Fruit fly (Drosophila melanogaster) whole organism, embryonic: ENCODE data around the gene CG4942.

ENCODE experiments used
- CG10366 ChIP-seq: fragments of 200-800 bp; sonication (Bioruptor generic); IDR thresholded peaks from 2 replicates; pipeline ENCODE4 v1.3.6; 2022; ENCODE audit warnings: missing biosample characterization, missing genetic modification characterization
- CG10462 ChIP-seq: fragments of 200-800 bp; sonication (Bioruptor generic); optimal IDR thresholded peaks from 2 replicates; lab custom pipeline; 2016; ENCODE audit warnings: missing biosample characterization, missing genetic modification characterization
- CG10979 ChIP-seq: fragments of 200-800 bp; sonication (Bioruptor generic); optimal IDR thresholded peaks from 2 replicates; lab custom pipeline; 2018; ENCODE audit warnings: missing biosample characterization, mild to moderate bottlenecking, missing genetic modification characterization, moderate library complexity
- CG11695 ChIP-seq: fragments of 200-800 bp; sonication (Bioruptor generic); IDR thresholded peaks from 3 replicates; pipeline ENCODE4 v1.3.6; 2022; ENCODE audit warnings: missing biosample characterization, missing genetic modification characterization
- CG11723 ChIP-seq: fragments of 200-800 bp; sonication (Bioruptor generic); optimal IDR thresholded peaks from 2 replicates; lab custom pipeline; 2017; ENCODE audit warnings: missing biosample characterization, mild to moderate bottlenecking, missing genetic modification characterization
- CG12236 ChIP-seq: fragments of 200-800 bp; sonication (Bioruptor generic); optimal IDR thresholded peaks from 2 replicates; lab custom pipeline; 2016; ENCODE audit warnings: missing biosample characterization, missing genetic modification characterization
- CG12659 ChIP-seq: fragments of 200-800 bp; sonication (Bioruptor generic); optimal IDR thresholded peaks from 3 replicates; lab custom pipeline; 2017; ENCODE audit warnings: mild to moderate bottlenecking, missing biosample characterization, missing genetic modification reagents, missing genetic modification characterization
- CG13287 ChIP-seq: fragments of 200-800 bp; sonication (Bioruptor generic); IDR thresholded peaks from 2 replicates; pipeline ENCODE4 v1.3.6; 2022; ENCODE audit warnings: missing biosample characterization, missing genetic modification characterization; ENCODE audit not compliant: partially characterized antibody
- CG14710 ChIP-seq: fragments of 200-800 bp; sonication (Bioruptor generic); optimal IDR thresholded peaks from 3 replicates; lab custom pipeline; 2019; ENCODE audit warnings: missing biosample characterization, mild to moderate bottlenecking, missing genetic modification characterization, moderate library complexity
- CG1602 ChIP-seq: fragments of 200-800 bp; sonication (Bioruptor generic); optimal IDR thresholded peaks from 3 replicates; lab custom pipeline; 2016; ENCODE audit warnings: missing biosample characterization, missing genetic modification characterization
- CG1603 ChIP-seq: fragments of 200-800 bp; sonication (Bioruptor generic); optimal IDR thresholded peaks from 2 replicates; lab custom pipeline; 2019; ENCODE audit warnings: missing biosample characterization, mild to moderate bottlenecking, missing genetic modification characterization, moderate library complexity
- CG17186 ChIP-seq: fragments of 200-800 bp; sonication (Bioruptor generic); optimal IDR thresholded peaks from 3 replicates; lab custom pipeline; 2017; ENCODE audit warnings: missing biosample characterization, missing genetic modification reagents, missing genetic modification characterization
- CG1792 ChIP-seq: fragments of 200-800 bp; sonication (Bioruptor generic); optimal IDR thresholded peaks from 2 replicates; lab custom pipeline; 2016; ENCODE audit warnings: missing biosample characterization, missing genetic modification characterization
- CG2116 ChIP-seq: fragments of 200-800 bp; sonication (Bioruptor generic); optimal IDR thresholded peaks from 3 replicates; lab custom pipeline; 2018; ENCODE audit warnings: missing biosample characterization, mild to moderate bottlenecking, missing genetic modification characterization
- CG2199 ChIP-seq: fragments of 200-800 bp; sonication (Bioruptor generic); IDR thresholded peaks from 3 replicates; pipeline ENCODE4 v1.3.6; 2022; ENCODE audit warnings: missing biosample characterization, missing genetic modification characterization
- CG30403 ChIP-seq: fragments of 200-800 bp; sonication (Bioruptor generic); optimal IDR thresholded peaks from 3 replicates; lab custom pipeline; 2016; ENCODE audit warnings: missing biosample characterization, missing genetic modification characterization
- CG32767 ChIP-seq: fragments of 200-800 bp; sonication (Bioruptor generic); IDR thresholded peaks from 2 replicates; pipeline ENCODE4 v1.3.6; 2022; ENCODE audit warnings: missing biosample characterization, missing genetic modification characterization
- CG33213 ChIP-seq: fragments of 200-800 bp; sonication (Bioruptor generic); optimal IDR thresholded peaks from 3 replicates; lab custom pipeline; 2016; ENCODE audit warnings: missing biosample characterization, missing genetic modification characterization
- CG4404 ChIP-seq: fragments of 200-800 bp; sonication (Bioruptor generic); IDR thresholded peaks from 2 replicates; pipeline ENCODE4 v1.3.6; 2022; ENCODE audit warnings: missing biosample characterization, missing genetic modification characterization
- CG7928 ChIP-seq: fragments of 200-800 bp; sonication (Bioruptor generic); optimal IDR thresholded peaks from 2 replicates; lab custom pipeline; 2017; ENCODE audit warnings: missing biosample characterization, mild to moderate bottlenecking, missing genetic modification characterization
- CG8290 ChIP-seq, 3 experiments: fragments of 200-800 bp; sonication (Bioruptor generic); optimal IDR thresholded peaks; 2 replicates each; lab custom pipeline; 2016 to 2019; ENCODE audit warnings: missing biosample characterization in 3 of 3, missing genetic modification characterization in 3 of 3, mild to moderate bottlenecking in 2 of 3, moderate library complexity in 1 of 3
- Dbx ChIP-seq: fragments of 200-800 bp; sonication (Bioruptor generic); IDR thresholded peaks from 3 replicates; pipeline ENCODE4 v1.3.6; 2022; ENCODE audit warnings: missing biosample characterization, missing genetic modification characterization
- Doc2 ChIP-seq: fragments of 200-800 bp; sonication (Bioruptor generic); IDR thresholded peaks from 2 replicates; pipeline ENCODE4 v1.3.6; 2022; ENCODE audit warnings: missing biosample characterization, missing genetic modification characterization
- Doc3 ChIP-seq: fragments of 200-800 bp; sonication (Bioruptor generic); IDR thresholded peaks from 3 replicates; pipeline ENCODE4 v1.3.6; 2022; ENCODE audit warnings: missing biosample characterization, missing genetic modification characterization; ENCODE audit not compliant: partially characterized antibody
- ERR ChIP-seq: fragments of 200-800 bp; sonication (Bioruptor generic); optimal IDR thresholded peaks from 2 replicates; lab custom pipeline; 2016; ENCODE audit warnings: missing biosample characterization, missing genetic modification characterization
- HmgD ChIP-seq: fragments of 200-800 bp; sonication (Bioruptor generic); optimal IDR thresholded peaks from 3 replicates; lab custom pipeline; 2016; ENCODE audit warnings: missing biosample characterization, missing genetic modification characterization
- MBD-R2 ChIP-seq: fragments of 200-800 bp; sonication (Bioruptor generic); IDR thresholded peaks from 2 replicates; pipeline ENCODE4 v1.3.6; 2022; ENCODE audit warnings: missing biosample characterization, missing genetic modification characterization
- NC2β ChIP-seq: fragments of 200-800 bp; sonication (Bioruptor generic); optimal IDR thresholded peaks from 2 replicates; lab custom pipeline; 2016; ENCODE audit warnings: missing biosample characterization, missing genetic modification characterization
- Rfx ChIP-seq: fragments of 200-800 bp; sonication (Bioruptor generic); IDR thresholded peaks from 2 replicates; pipeline ENCODE4 v1.3.6; 2022; ENCODE audit warnings: missing biosample characterization, missing genetic modification characterization
- Rx ChIP-seq: fragments of 200-800 bp; sonication (Bioruptor generic); IDR thresholded peaks from 2 replicates; pipeline ENCODE4 v1.3.6; 2022; ENCODE audit warnings: missing biosample characterization, missing genetic modification characterization
- Sry-δ ChIP-seq: fragments of 200-800 bp; sonication (Bioruptor generic); optimal IDR thresholded peaks from 2 replicates; lab custom pipeline; 2016; ENCODE audit warnings: missing biosample characterization, missing genetic modification characterization
- Tbp ChIP-seq: fragments of >200 bp; optimal IDR thresholded peaks from 2 replicates; lab custom pipeline; 2018; ENCODE audit warnings: missing biosample characterization, missing genetic modification characterization
- Vsx1 ChIP-seq: fragments of 200-800 bp; sonication (Bioruptor generic); optimal IDR thresholded peaks from 2 replicates; lab custom pipeline; 2017; ENCODE audit warnings: missing biosample characterization, mild to moderate bottlenecking, missing genetic modification characterization, missing genetic modification reagents
- bcd ChIP-seq: fragments of 200-800 bp; sonication (Bioruptor generic); optimal IDR thresholded peaks from 2 replicates; lab custom pipeline; 2017; ENCODE audit warnings: missing biosample characterization, mild to moderate bottlenecking, missing genetic modification characterization
- bowl ChIP-seq: fragments of 200-800 bp; sonication (Bioruptor generic); IDR thresholded peaks from 2 replicates; pipeline ENCODE4 v1.3.6; 2022; ENCODE audit warnings: missing biosample characterization, missing genetic modification characterization
- br ChIP-seq: fragments of >200 bp; optimal IDR thresholded peaks from 2 replicates; lab custom pipeline; 2017
- bsh ChIP-seq, 2 experiments: fragments of 200-800 bp; sonication (Bioruptor generic); optimal IDR thresholded peaks; 2 replicates each; lab custom pipeline; 2017 to 2018; ENCODE audit warnings: mild to moderate bottlenecking in 2 of 2, missing biosample characterization in 2 of 2, missing genetic modification characterization in 2 of 2, moderate library complexity in 1 of 2
- cad ChIP-seq: fragments of >200 bp; optimal IDR thresholded peaks from 2 replicates; lab custom pipeline; 2017; ENCODE audit warnings: missing biosample characterization, missing genetic modification characterization
- fd64A ChIP-seq: fragments of 200-800 bp; sonication (Bioruptor generic); optimal IDR thresholded peaks from 3 replicates; lab custom pipeline; 2018; ENCODE audit warnings: missing biosample characterization, mild to moderate bottlenecking, missing genetic modification characterization
- fd96Cb ChIP-seq: fragments of 200-800 bp; sonication (Bioruptor generic); optimal IDR thresholded peaks from 2 replicates; lab custom pipeline; 2018; ENCODE audit warnings: missing biosample characterization, mild to moderate bottlenecking, missing genetic modification characterization, moderate library complexity
- insv ChIP-seq, 2 experiments: fragments of 200-800 bp; sonication (Bioruptor generic); optimal IDR thresholded peaks; 3 replicates each; lab custom pipeline; 2016 to 2018; ENCODE audit warnings: missing biosample characterization in 2 of 2, missing genetic modification characterization in 2 of 2
- kay ChIP-seq: fragments of 200-800 bp; sonication (Bioruptor generic); optimal IDR thresholded peaks from 2 replicates; lab custom pipeline; 2016; ENCODE audit warnings: missing biosample characterization, missing genetic modification characterization
- ken ChIP-seq: fragments of 200-800 bp; sonication (Bioruptor generic); IDR thresholded peaks from 3 replicates; pipeline ENCODE4 v1.3.6; 2022; ENCODE audit warnings: missing biosample characterization, missing genetic modification characterization
- lmd ChIP-seq: fragments of 200-800 bp; sonication (Bioruptor generic); IDR thresholded peaks from 2 replicates; pipeline ENCODE4 v1.3.6; 2022; ENCODE audit warnings: missing biosample characterization, missing genetic modification characterization
- odd ChIP-seq: fragments of 200-800 bp; sonication (Bioruptor generic); optimal IDR thresholded peaks from 2 replicates; lab custom pipeline; 2017; ENCODE audit warnings: missing biosample characterization, mild to moderate bottlenecking, missing genetic modification characterization
- peb ChIP-seq: fragments of 200-800 bp; sonication (Bioruptor generic); IDR thresholded peaks from 2 replicates; pipeline ENCODE4 v1.3.6; 2022; ENCODE audit warnings: missing biosample characterization, missing genetic modification characterization
- sd ChIP-seq: fragments of 200-800 bp; sonication (Bioruptor generic); optimal IDR thresholded peaks from 3 replicates; lab custom pipeline; 2018; ENCODE audit warnings: missing biosample characterization, mild to moderate bottlenecking, missing genetic modification characterization, moderate library complexity
- sens ChIP-seq: fragments of 200-800 bp; sonication (Bioruptor generic); peaks from one replicate; lab custom pipeline; 2016; ENCODE audit warnings: missing biosample characterization, missing genetic modification characterization
- sisA ChIP-seq: fragments of 200-800 bp; sonication (Bioruptor generic); IDR thresholded peaks from 2 replicates; pipeline ENCODE4 v1.3.6; 2022; ENCODE audit warnings: missing biosample characterization, missing genetic modification characterization
- trem ChIP-seq: fragments of 200-800 bp; optimal IDR thresholded peaks from 3 replicates; lab custom pipeline; 2019; ENCODE audit warnings: missing biosample characterization, mild to moderate bottlenecking, missing genetic modification characterization, moderate library complexity
- vfl ChIP-seq: fragments of 200-800 bp; sonication (Bioruptor generic); optimal IDR thresholded peaks from 2 replicates; lab custom pipeline; 2016; ENCODE audit warnings: missing biosample characterization, missing genetic modification characterization
- wek ChIP-seq: fragments of 200-800 bp; sonication (Bioruptor generic); optimal IDR thresholded peaks from 3 replicates; lab custom pipeline; 2018; ENCODE audit warnings: missing biosample characterization, mild to moderate bottlenecking, missing genetic modification characterization, moderate library complexity

The CG4942 gene

dm6 chr3L:9025680-9026079, 47.2 kb upstream of the CG4942 start:
- peak; percentile 77 for TF ChIP-seq CG12659 (GFP tag; lab: Kevin White, UChicago)
- TF ChIP-seq kay = peak; percentile 65
- TF ChIP-seq CG1792 = peak; percentile 58
- no peak for TF ChIP-seq insv (GFP tag; optimal IDR thresholded peaks at IDR 0.05; lab: Kevin White, UChicago)
- peak; percentile 87 for TF ChIP-seq Doc2 (GFP tag; lab: Robert Waterston, UW)
- TF ChIP-seq trem (tag; lab: Kevin White, UChicago) = peak; percentile 71
- peak; percentile 92 for TF ChIP-seq Rfx (GFP tag; lab: Robert Waterston, UW)
- peak; percentile 76 for TF ChIP-seq CG1603
- peak; percentile 88 for TF ChIP-seq ken (GFP tag; lab: Robert Waterston, UW)
- peak; percentile 91 for TF ChIP-seq CG32767 (GFP tag; lab: Robert Waterston, UW)
- peak; percentile 68 for TF ChIP-seq CG1602 (GFP tag; lab: Kevin White, UChicago)
- TF ChIP-seq br (lab: Kevin White, UChicago) = no peak
- peak; percentile 88 for TF ChIP-seq fd96Cb (tag; lab: Kevin White, UChicago)
- no peak for TF ChIP-seq CG13287 (GFP tag; lab: Robert Waterston, UW)
- peak; percentile 97 for TF ChIP-seq sens
- peak in 1 of 2 experiments; percentile 86 for TF ChIP-seq bsh (GFP tag; optimal IDR thresholded peaks at IDR 0.05; lab: Kevin White, UChicago)
- TF ChIP-seq CG10462 (GFP tag; lab: Kevin White, UChicago) = peak; percentile 66
- peak; percentile 89 for TF ChIP-seq CG4404 (GFP tag; lab: Robert Waterston, UW)
- no peak for TF ChIP-seq Doc3 (GFP tag; lab: Robert Waterston, UW)
- TF ChIP-seq bcd (GFP tag; lab: Kevin White, UChicago) = peak; percentile 74
- TF ChIP-seq sd (tag; lab: Kevin White, UChicago) = peak; percentile 61
- TF ChIP-seq vfl = peak; percentile 69
- TF ChIP-seq ERR = peak; percentile 45
- no peak for TF ChIP-seq CG17186 (GFP tag; lab: Kevin White, UChicago)
- TF ChIP-seq sisA (GFP tag; lab: Robert Waterston, UW) = peak; percentile 89
- no peak for TF ChIP-seq Tbp (GFP tag; lab: Kevin White, UChicago)
- TF ChIP-seq CG12236 (GFP tag; lab: Kevin White, UChicago) = peak; percentile 78
- no peak for TF ChIP-seq CG7928 (GFP tag; lab: Kevin White, UChicago)
- TF ChIP-seq odd (GFP tag; lab: Kevin White, UChicago) = peak; percentile 56
- no peak for TF ChIP-seq cad (GFP tag; lab: Kevin White, UChicago)
- TF ChIP-seq CG14710 (tag; lab: Kevin White, UChicago) = peak; percentile 75
- peak; percentile 85 for TF ChIP-seq CG8290 (GFP tag; optimal IDR thresholded peaks at IDR 0.05; lab: Kevin White, UChicago)
- peak in 1 of 2 experiments; percentile 57 for TF ChIP-seq CG8290 (tag; optimal IDR thresholded peaks at IDR 0.05; lab: Kevin White, UChicago)
- peak; percentile 62 for TF ChIP-seq MBD-R2 (GFP tag; lab: Robert Waterston, UW)
- TF ChIP-seq Sry-δ = peak; percentile 37
- peak; percentile 92 for TF ChIP-seq CG10366
- TF ChIP-seq CG2199 (GFP tag; lab: Robert Waterston, UW) = peak; percentile 82; the same call in 2 of the 3 replicates
- peak; percentile 15 for TF ChIP-seq wek (GFP tag; lab: Kevin White, UChicago)
- TF ChIP-seq CG30403 = peak; percentile 84
- peak; percentile 50 for TF ChIP-seq CG11723
- TF ChIP-seq CG11695 (GFP tag; lab: Robert Waterston, UW) = peak; percentile 92
- TF ChIP-seq lmd (GFP tag; lab: Robert Waterston, UW) = peak; percentile 89
- peak; percentile 77 for TF ChIP-seq bowl (GFP tag; lab: Robert Waterston, UW)
- TF ChIP-seq NC2β (GFP tag; lab: Kevin White, UChicago) = peak; percentile 65
- TF ChIP-seq fd64A (GFP tag; lab: Kevin White, UChicago) = peak; percentile 47
- TF ChIP-seq HmgD (GFP tag; lab: Kevin White, UChicago) = no peak
- peak; percentile 76 for TF ChIP-seq Rx
- TF ChIP-seq CG2116 (GFP tag; lab: Kevin White, UChicago) = peak; percentile 33
- peak; percentile 75; the same call in 2 of the 3 replicates for TF ChIP-seq Dbx (GFP tag; lab: Robert Waterston, UW)
- TF ChIP-seq Vsx1 = peak; percentile 81
- peak; percentile 90 for TF ChIP-seq peb (GFP tag; lab: Robert Waterston, UW)
- peak; percentile 78 for TF ChIP-seq CG33213 (GFP tag; lab: Kevin White, UChicago)
- TF ChIP-seq CG10979 (tag; lab: Kevin White, UChicago) = peak; percentile 87
